Worm (Caenorhabditis elegans) whole organism, L3 larva: ENCODE results near the gene clc-6.

Experiments
- ZK546.5 ChIP-seq: sonication (generic microtip); optimal IDR thresholded peaks from 2 replicates; lab custom pipeline; 2017; ENCODE audit warnings: missing biosample characterization, missing genetic modification characterization
- aly-2 ChIP-seq: fragments of 150-350 bp; optimal IDR thresholded peaks from 2 replicates; lab custom pipeline; 2014; ENCODE audit warnings: missing biosample characterization, missing genetic modification characterization
- ama-1 ChIP-seq: fragments of 150-350 bp; optimal IDR thresholded peaks from 2 replicates; lab custom pipeline; 2018
- ceh-16 ChIP-seq: sonication (generic microtip); optimal IDR thresholded peaks from 2 replicates; lab custom pipeline; 2017; ENCODE audit warnings: missing biosample characterization, missing genetic modification characterization
- ceh-9 ChIP-seq: sonication (generic microtip); optimal IDR thresholded peaks from 2 replicates; lab custom pipeline; 2018; ENCODE audit warnings: missing biosample characterization, missing genetic modification characterization
- daf-12 ChIP-seq: fragments of 150-350 bp; optimal IDR thresholded peaks from 2 replicates; lab custom pipeline; 2014; ENCODE audit warnings: missing biosample characterization, missing genetic modification reagents, missing genetic modification characterization
- egl-27 ChIP-seq: sonication (generic microtip); optimal IDR thresholded peaks from 4 replicates; lab custom pipeline; 2017; ENCODE audit warnings: missing biosample characterization, missing genetic modification reagents, missing genetic modification characterization
- egl-5 ChIP-seq: fragments of 150-350 bp; optimal IDR thresholded peaks from 2 replicates; lab custom pipeline; 2017; ENCODE audit warnings: missing biosample characterization, missing genetic modification reagents, missing genetic modification characterization, inconsistent platforms
- elt-1 ChIP-seq: fragments of 150-350 bp; optimal IDR thresholded peaks from 2 replicates; lab custom pipeline; 2014; ENCODE audit warnings: missing biosample characterization, missing genetic modification characterization
- elt-2 ChIP-seq: sonication (generic microtip); optimal IDR thresholded peaks from 2 replicates; lab custom pipeline; 2016; ENCODE audit warnings: missing genetic modification reagents, mild to moderate bottlenecking, missing genetic modification characterization, missing compliant biosample characterization
- elt-3 ChIP-seq, 3 experiments: fragments of 150-350 bp in 1 of 3; sonication (generic microtip) in 2 of 3; optimal IDR thresholded peaks; 2 replicates in 2 of 3; 4 replicates in 1 of 3; lab custom pipeline; 2014 to 2017; ENCODE audit warnings: missing biosample characterization in 3 of 3, missing genetic modification characterization in 3 of 3
- eor-1 ChIP-seq, 2 experiments: fragments of 150-350 bp; optimal IDR thresholded peaks; 2 replicates each; lab custom pipeline; 2014 to 2018; ENCODE audit warnings: missing biosample characterization in 2 of 2, missing genetic modification characterization in 2 of 2
- fkh-10 ChIP-seq: sonication (generic microtip); optimal IDR thresholded peaks from 2 replicates; lab custom pipeline; 2017; ENCODE audit warnings: missing biosample characterization, missing genetic modification reagents, missing genetic modification characterization
- hmg-11 ChIP-seq: sonication (generic microtip); optimal IDR thresholded peaks from 2 replicates; lab custom pipeline; 2016; ENCODE audit warnings: missing genetic modification characterization, missing compliant biosample characterization
- lin-15B ChIP-seq: fragments of 150-350 bp; optimal IDR thresholded peaks from 2 replicates; lab custom pipeline; 2014; ENCODE audit warnings: missing biosample characterization, missing genetic modification characterization
- lin-39 ChIP-seq: fragments of 150-350 bp; optimal IDR thresholded peaks from 2 replicates; lab custom pipeline; 2018; ENCODE audit warnings: missing biosample characterization, missing genetic modification reagents, missing genetic modification characterization
- mdl-1 ChIP-seq: fragments of 150-350 bp; optimal IDR thresholded peaks from 2 replicates; lab custom pipeline; 2014; ENCODE audit warnings: missing biosample characterization, missing genetic modification characterization
- nfya-1 ChIP-seq: sonication (generic microtip); optimal IDR thresholded peaks from 2 replicates; lab custom pipeline; 2017; ENCODE audit warnings: missing genetic modification characterization, mild to moderate bottlenecking, missing compliant biosample characterization, antibody characterized with exemption, moderate library complexity; ENCODE audit not compliant: insufficient read depth
- nhr-237 ChIP-seq: fragments of 150-350 bp; optimal IDR thresholded peaks from 2 replicates; lab custom pipeline; 2014; ENCODE audit warnings: missing biosample characterization, missing genetic modification characterization
- nhr-25 ChIP-seq: sonication (generic microtip); optimal IDR thresholded peaks from 2 replicates; lab custom pipeline; 2017; ENCODE audit warnings: missing biosample characterization, missing genetic modification characterization
- nhr-43 ChIP-seq: sonication (generic microtip); optimal IDR thresholded peaks from 2 replicates; lab custom pipeline; 2016; ENCODE audit warnings: mild to moderate bottlenecking, missing genetic modification characterization, missing compliant biosample characterization; ENCODE audit not compliant: poor library complexity, severe bottlenecking
- nhr-77 ChIP-seq: fragments of 150-350 bp; optimal IDR thresholded peaks from 2 replicates; lab custom pipeline; 2014; ENCODE audit warnings: missing biosample characterization, missing genetic modification characterization
- pqm-1 ChIP-seq: fragments of 150-350 bp; optimal IDR thresholded peaks from 2 replicates; lab custom pipeline; 2017; ENCODE audit warnings: missing biosample characterization, missing genetic modification characterization, inconsistent platforms
- sea-2 ChIP-seq: fragments of 150-350 bp; sonication (generic microtip); optimal IDR thresholded peaks from 4 replicates; lab custom pipeline; 2014; ENCODE audit warnings: missing biosample characterization, missing genetic modification reagents, missing genetic modification characterization
- skn-1 ChIP-seq: fragments of 150-350 bp; optimal IDR thresholded peaks from 2 replicates; lab custom pipeline; 2014; ENCODE audit warnings: missing biosample characterization, missing genetic modification characterization
- snpc-4 ChIP-seq: fragments of 150-350 bp; optimal IDR thresholded peaks from 2 replicates; lab custom pipeline; 2014; ENCODE audit warnings: missing biosample characterization, missing genetic modification characterization
- unc-39 ChIP-seq: sonication (generic microtip); optimal IDR thresholded peaks from 4 replicates; lab custom pipeline; 2017; ENCODE audit warnings: missing biosample characterization, missing genetic modification characterization
- unc-62 ChIP-seq: fragments of 150-350 bp; sonication (generic microtip); optimal IDR thresholded peaks from 4 replicates; lab custom pipeline; 2014; ENCODE audit warnings: missing biosample characterization, missing genetic modification reagents, missing genetic modification characterization
- zag-1 ChIP-seq: fragments of 150-350 bp; optimal IDR thresholded peaks from 2 replicates; lab custom pipeline; 2014; ENCODE audit warnings: missing biosample characterization, missing genetic modification characterization
- ztf-4 ChIP-seq: fragments of 150-350 bp; optimal IDR thresholded peaks from 2 replicates; lab custom pipeline; 2014; ENCODE audit warnings: missing biosample characterization, missing genetic modification characterization

The clc-6 gene

ce11 chrV:11175336-11175938 lies 20.6 kb downstream of the clc-6 start:
- TF ChIP-seq elt-2 (peak; percentile 27), snpc-4 (tag; lab: Kevin White, UChicago) (peak; percentile 93), nhr-77 (tag; lab: Kevin White, UChicago) (peak; percentile 2), nhr-25 (peak; percentile 29), ama-1 (lab: Kevin White, UChicago) (peak; percentile 6), pqm-1 (tag; lab: Kevin White, UChicago) (peak; percentile 23), nhr-43 (tag; lab: Kevin White, UChicago) (peak; percentile 35)
- TF ChIP-seq, all 47 proteins: peak for 7; not testable (repeated sequence) for 40

DNA sequence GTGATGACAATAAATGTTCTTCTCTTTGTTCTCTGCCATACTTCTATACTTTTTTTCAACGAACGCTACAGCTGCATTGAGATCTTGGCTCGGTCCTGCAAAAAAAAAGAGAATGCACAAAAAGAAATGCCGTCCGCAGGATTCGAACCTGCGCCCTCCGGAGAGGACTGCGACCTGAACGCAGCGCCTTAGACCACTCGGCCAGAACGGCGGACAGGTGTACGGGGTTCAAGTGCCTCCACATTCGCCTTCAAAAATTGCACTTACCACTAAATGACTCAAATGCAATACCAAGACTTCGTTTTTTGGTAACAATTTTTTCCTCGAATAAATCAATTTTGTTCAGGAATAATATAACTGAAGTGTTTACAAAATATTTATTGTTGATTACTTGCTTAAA lies 21.3 kb downstream of the clc-6 start:
- TF ChIP-seq nhr-237 (no peak), nfya-1 (tag; lab: Kevin White, UChicago) (peak; percentile 2), unc-39 (tag; lab: Kevin White, UChicago) (no peak), snpc-4 (tag; lab: Kevin White, UChicago) (peak; percentile 95), unc-62 (GFP tag; lab: Kevin White, UChicago) (no peak), elt-2 (peak; percentile 26), hmg-11 (tag; lab: Kevin White, UChicago) (peak; percentile 34), lin-39 (tag; lab: Kevin White, UChicago) (peak; percentile 35)

ce11 chrV:11172667-11173066 lies 23.3 kb downstream of the clc-6 start:
- TF ChIP-seq fkh-10, result peak; percentile 19
- TF ChIP-seq sea-2 (GFP tag; lab: Kevin White, UChicago), result no peak

ce11 chrV:11171906-11172305 lies 24.1 kb downstream of the clc-6 start, which contains the start of gene T19C4.5:
Gene T19C4.5 (plus strand): TSS chrV:11172213.
- no peak for TF ChIP-seq eor-1 (tag; optimal IDR thresholded peaks at IDR 0.05; lab: Kevin White, UChicago)
- TF ChIP-seq nhr-43 (tag; lab: Kevin White, UChicago), result no peak
- no peak for TF ChIP-seq elt-3 (tag; optimal IDR thresholded peaks at IDR 0.05; lab: Kevin White, UChicago)
- TF ChIP-seq skn-1 (tag; lab: Kevin White, UChicago), result no peak
- TF ChIP-seq ztf-4 (tag; lab: Kevin White, UChicago), result no peak
- TF ChIP-seq lin-15B (tag; lab: Kevin White, UChicago), result no peak
- TF ChIP-seq elt-1 (tag; lab: Kevin White, UChicago), result no peak
- TF ChIP-seq mdl-1 (tag; lab: Kevin White, UChicago), result no peak
- TF ChIP-seq unc-62 (GFP tag; lab: Kevin White, UChicago), result no peak
- TF ChIP-seq daf-12, result no peak
- TF ChIP-seq sea-2 (GFP tag; lab: Kevin White, UChicago), result no peak
- no peak for TF ChIP-seq zag-1 (tag; lab: Kevin White, UChicago)
- no peak for TF ChIP-seq elt-2
- no peak for TF ChIP-seq ama-1 (lab: Kevin White, UChicago)
- TF ChIP-seq aly-2 (tag; lab: Kevin White, UChicago), result no peak

DNA sequence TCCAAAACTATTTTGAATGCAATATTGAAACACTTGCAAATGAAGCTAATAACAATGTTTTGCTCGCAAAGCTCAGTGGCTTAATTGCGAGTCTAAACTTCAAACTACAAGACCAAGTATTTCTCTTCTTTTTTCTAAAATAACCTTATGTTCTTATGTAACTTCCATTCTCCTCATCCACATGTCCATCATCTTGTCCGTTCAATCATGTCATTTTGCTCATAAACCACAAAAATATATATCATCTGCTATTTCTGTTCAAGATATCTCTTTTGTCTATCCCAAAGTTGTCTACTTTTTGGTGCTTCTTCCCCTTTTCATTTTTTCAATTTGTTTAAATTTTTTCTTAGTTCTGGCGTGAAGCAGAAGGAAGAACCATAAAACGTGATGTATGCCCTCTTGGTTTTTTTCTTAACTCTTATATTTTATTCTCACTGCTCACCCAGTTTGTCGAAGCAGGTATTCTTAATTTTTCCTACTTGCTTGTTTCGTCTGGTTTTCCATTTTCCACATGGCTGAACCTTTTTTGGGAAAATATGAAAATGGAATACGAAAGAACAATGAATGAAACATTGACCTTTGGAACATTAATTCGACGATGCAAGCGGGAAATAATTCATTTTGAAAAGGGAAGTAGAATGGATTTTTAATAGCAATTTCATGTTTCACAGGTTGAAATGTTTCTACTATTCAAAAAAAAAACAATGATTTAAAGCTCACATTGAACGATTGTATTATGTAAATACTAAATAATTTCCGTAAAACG lies 25.3 kb downstream of the clc-6 start:
- TF ChIP-seq fkh-10 (no peak), pqm-1 (tag; lab: Kevin White, UChicago) (no peak), ZK546.5 (tag; lab: Kevin White, UChicago) (no peak), nhr-77 (tag; lab: Kevin White, UChicago) (no peak), ceh-9 (tag; lab: Kevin White, UChicago) (no peak), nhr-237 (no peak), egl-27 (no peak), zag-1 (tag; lab: Kevin White, UChicago) (no peak), egl-5 (no peak)

- TF ChIP-seq fkh-10, result peak; percentile 60
- TF ChIP-seq nhr-77 (tag; lab: Kevin White, UChicago), result no peak
- no peak for TF ChIP-seq ceh-16 (tag; lab: Kevin White, UChicago)
Measured at ce11 chrV:11167745-11168144, 28.3 kb downstream of the clc-6 start.
